Worm (Caenorhabditis elegans) whole organism, late embryonic: ENCODE measurements around the gene Y57A10C.1.

ENCODE experiments used
- ama-1 ChIP-seq: fragments of 150-350 bp; optimal IDR thresholded peaks from 2 replicates; lab custom pipeline; 2014
- ceh-48 ChIP-seq: sonication (generic microtip); optimal IDR thresholded peaks from 2 replicates; lab custom pipeline; 2016; ENCODE audit warnings: missing genetic modification characterization, inconsistent platforms, missing compliant biosample characterization
- ceh-6 ChIP-seq: fragments of 200-800 bp; sonication (Bioruptor generic); optimal IDR thresholded peaks from 2 replicates; lab custom pipeline; 2018; ENCODE audit warnings: mild to moderate bottlenecking, missing genetic modification characterization, missing compliant biosample characterization
- ceh-9 ChIP-seq: sonication (generic microtip); optimal IDR thresholded peaks from 2 replicates; lab custom pipeline; 2016; ENCODE audit warnings: mild to moderate bottlenecking, missing genetic modification characterization, inconsistent platforms, missing compliant biosample characterization
- pqm-1 ChIP-seq: sonication (generic microtip); optimal IDR thresholded peaks from 2 replicates; lab custom pipeline; 2016; ENCODE audit warnings: missing genetic modification characterization, missing compliant biosample characterization
- ref-2 ChIP-seq: sonication (generic microtip); optimal IDR thresholded peaks from 2 replicates; lab custom pipeline; 2016; ENCODE audit warnings: missing genetic modification characterization, missing compliant biosample characterization
- tbx-2 ChIP-seq: sonication (generic microtip); optimal IDR thresholded peaks from 2 replicates; lab custom pipeline; 2016; ENCODE audit warnings: missing genetic modification characterization, missing compliant biosample characterization
- unc-3 ChIP-seq, 2 experiments: fragments of 200-800 bp in 1 of 2; sonication (Bioruptor generic) in 1 of 2; sonication (generic microtip) in 1 of 2; conservative IDR thresholded peaks in 1 of 2; optimal IDR thresholded peaks in 1 of 2; 2 replicates each; pipeline versions ENCODE4 v1.3.6 to Lab custom; 2016 to 2022; ENCODE audit warnings: missing compliant biosample characterization in 2 of 2, missing genetic modification characterization in 2 of 2, missing genetic modification reagents in 1 of 2
- unc-42 ChIP-seq: sonication (generic microtip); optimal IDR thresholded peaks from 2 replicates; lab custom pipeline; 2016; ENCODE audit warnings: missing genotype, missing genetic modification characterization, missing compliant biosample characterization
- unc-55 ChIP-seq: sonication (generic microtip); optimal IDR thresholded peaks from 2 replicates; lab custom pipeline; 2017; ENCODE audit warnings: missing biosample characterization, missing genetic modification reagents, missing genetic modification characterization

DNA sequence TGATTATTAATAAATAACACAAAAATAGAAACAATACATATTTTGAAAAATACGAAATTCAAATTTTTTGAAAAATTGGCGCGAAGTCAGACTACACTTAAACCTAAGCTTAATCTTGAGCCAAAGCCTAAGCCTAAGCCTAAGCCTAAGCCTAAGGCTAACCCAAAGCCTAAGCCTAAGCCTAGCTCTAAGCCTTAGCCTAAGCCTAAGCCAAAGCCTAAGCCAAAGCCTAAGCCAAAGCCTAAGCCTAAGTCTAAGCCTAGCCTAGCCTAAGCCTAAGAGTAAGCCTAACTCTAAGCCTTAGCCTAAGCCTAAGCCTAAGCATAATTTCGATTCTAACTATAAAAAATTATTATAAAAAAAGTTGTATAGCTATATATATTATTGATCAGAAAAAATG, 31.4 kb downstream of the Y57A10C.1 start:
- TF ChIP-seq ceh-9 (tag; lab: Kevin White, UChicago) (no peak), ama-1 (no peak), unc-55 (GFP tag; lab: Kevin White, UChicago) (no peak), ref-2 (tag; lab: Kevin White, UChicago) (no peak), pqm-1 (no peak), unc-42 (tag; lab: Kevin White, UChicago) (no peak), tbx-2 (tag; lab: Kevin White, UChicago) (no peak), ceh-48 (tag; lab: Kevin White, UChicago) (no peak), ceh-6 (no peak), unc-3 (GFP tag; conservative IDR thresholded peaks at IDR 0.05; lab: Robert Waterston, UW) (no peak), unc-3 (tag; optimal IDR thresholded peaks at IDR 0.05; lab: Kevin White, UChicago) (no peak)
